Worm (Caenorhabditis elegans) whole organism, late embryonic: ENCODE data around the gene T08G5.1.

Experiments
- ceh-9 ChIP-seq: sonication (generic microtip); optimal IDR thresholded peaks from 2 replicates; lab custom pipeline; 2016; ENCODE audit warnings: mild to moderate bottlenecking, missing genetic modification characterization, inconsistent platforms, missing compliant biosample characterization
- elt-2 ChIP-seq: sonication (generic microtip); optimal IDR thresholded peaks from 2 replicates; lab custom pipeline; 2016; ENCODE audit warnings: missing genetic modification reagents, missing genetic modification characterization, missing compliant biosample characterization
- pqm-1 ChIP-seq: sonication (generic microtip); optimal IDR thresholded peaks from 2 replicates; lab custom pipeline; 2016; ENCODE audit warnings: missing genetic modification characterization, missing compliant biosample characterization

ce11 chrV:13992485-13992884 lies 26.1 kb upstream of the T08G5.1 start, which contains the start of gene droe-4:
- no peak for TF ChIP-seq pqm-1
- TF ChIP-seq elt-2 (tag; lab: Kevin White, UChicago): no peak
- no peak for TF ChIP-seq ceh-9 (tag; lab: Kevin White, UChicago)
